Worm (Caenorhabditis elegans) whole organism, late embryonic: ENCODE data around the gene C16C8.11.

Source experiments
- C08G9.2 ChIP-seq: sonication (generic microtip); optimal IDR thresholded peaks from 2 replicates; lab custom pipeline; 2016; ENCODE audit warnings: mild to moderate bottlenecking, missing genetic modification characterization, moderate library complexity, missing compliant biosample characterization
- F13H6.1 ChIP-seq: sonication (generic microtip); optimal IDR thresholded peaks from 2 replicates; lab custom pipeline; 2016; ENCODE audit warnings: missing genetic modification characterization, missing compliant biosample characterization
- Y22D7AL.16 ChIP-seq: sonication (generic microtip); optimal IDR thresholded peaks from 2 replicates; lab custom pipeline; 2016; ENCODE audit warnings: missing genetic modification characterization, missing compliant biosample characterization
- ahr-1 ChIP-seq: sonication (generic microtip); optimal IDR thresholded peaks from 2 replicates; lab custom pipeline; 2016; ENCODE audit warnings: missing genetic modification characterization, missing compliant biosample characterization
- ceh-19 ChIP-seq: fragments of 200-800 bp; sonication (Bioruptor generic); optimal IDR thresholded peaks from 2 replicates; lab custom pipeline; 2018; ENCODE audit warnings: mild to moderate bottlenecking, missing genetic modification characterization, missing compliant biosample characterization
- ceh-2 ChIP-seq: sonication (generic microtip); optimal IDR thresholded peaks from 2 replicates; lab custom pipeline; 2016; ENCODE audit warnings: missing genotype, missing genetic modification characterization, missing compliant biosample characterization
- ceh-30 ChIP-seq: fragments of 150-350 bp; optimal IDR thresholded peaks from 2 replicates; lab custom pipeline; 2014; ENCODE audit warnings: missing biosample characterization, missing genetic modification characterization
- ceh-31 ChIP-seq: sonication (generic microtip); optimal IDR thresholded peaks from 2 replicates; lab custom pipeline; 2016; ENCODE audit warnings: missing genetic modification characterization, missing compliant biosample characterization
- ceh-34 ChIP-seq: sonication (generic microtip); optimal IDR thresholded peaks from 2 replicates; lab custom pipeline; 2016; ENCODE audit warnings: mild to moderate bottlenecking, missing genetic modification characterization, missing compliant biosample characterization
- ceh-9 ChIP-seq: sonication (generic microtip); optimal IDR thresholded peaks from 2 replicates; lab custom pipeline; 2016; ENCODE audit warnings: mild to moderate bottlenecking, missing genetic modification characterization, inconsistent platforms, missing compliant biosample characterization
- che-1 ChIP-seq: sonication (generic microtip); optimal IDR thresholded peaks from 2 replicates; lab custom pipeline; 2016; ENCODE audit warnings: mild to moderate bottlenecking, missing genetic modification characterization, missing compliant biosample characterization
- dve-1 ChIP-seq: sonication (generic microtip); optimal IDR thresholded peaks from 2 replicates; lab custom pipeline; 2017; ENCODE audit warnings: antibody characterized with exemption, mild to moderate bottlenecking, missing genetic modification characterization, missing compliant biosample characterization
- elt-2 ChIP-seq: sonication (generic microtip); optimal IDR thresholded peaks from 2 replicates; lab custom pipeline; 2016; ENCODE audit warnings: missing genetic modification reagents, missing genetic modification characterization, missing compliant biosample characterization
- ets-4 ChIP-seq: sonication (generic microtip); optimal IDR thresholded peaks from 2 replicates; lab custom pipeline; 2016; ENCODE audit warnings: missing genetic modification characterization, missing compliant biosample characterization
- fax-1 ChIP-seq: sonication (generic microtip); optimal IDR thresholded peaks from 2 replicates; lab custom pipeline; 2016; ENCODE audit warnings: missing genotype, missing genetic modification characterization, missing compliant biosample characterization
- fkh-10 ChIP-seq: fragments of 150-350 bp; optimal IDR thresholded peaks from 2 replicates; lab custom pipeline; 2014; ENCODE audit warnings: missing biosample characterization, missing genetic modification reagents, missing genetic modification characterization
- hlh-15 ChIP-seq: sonication (generic microtip); optimal IDR thresholded peaks from 2 replicates; lab custom pipeline; 2016; ENCODE audit warnings: missing genetic modification characterization, missing compliant biosample characterization
- hlh-6 ChIP-seq: sonication (generic microtip); optimal IDR thresholded peaks from 2 replicates; lab custom pipeline; 2016; ENCODE audit warnings: missing genotype, missing genetic modification characterization, missing compliant biosample characterization
- madf-2 ChIP-seq: sonication (generic microtip); optimal IDR thresholded peaks from 2 replicates; lab custom pipeline; 2017; ENCODE audit warnings: missing genetic modification characterization, missing compliant biosample characterization
- mec-3 ChIP-seq: sonication (generic microtip); optimal IDR thresholded peaks from 2 replicates; lab custom pipeline; 2016; ENCODE audit warnings: borderline replicate concordance, missing genetic modification characterization, missing compliant biosample characterization
- npax-4 ChIP-seq: sonication (generic microtip); optimal IDR thresholded peaks from 2 replicates; lab custom pipeline; 2016; ENCODE audit warnings: missing genetic modification characterization, missing compliant biosample characterization
- pag-3 ChIP-seq: sonication (generic microtip); optimal IDR thresholded peaks from 2 replicates; lab custom pipeline; 2016; ENCODE audit warnings: missing compliant biosample characterization, missing genetic modification characterization, borderline replicate concordance
- pat-9 ChIP-seq: fragments of 200-800 bp; sonication (Bioruptor generic); optimal IDR thresholded peaks from 2 replicates; lab custom pipeline; 2018; ENCODE audit warnings: mild to moderate bottlenecking, missing genetic modification characterization, moderate library complexity, missing compliant biosample characterization
- pqm-1 ChIP-seq: sonication (generic microtip); optimal IDR thresholded peaks from 2 replicates; lab custom pipeline; 2016; ENCODE audit warnings: missing genetic modification characterization, missing compliant biosample characterization
- pros-1 ChIP-seq: fragments of 150-350 bp; optimal IDR thresholded peaks from 2 replicates; lab custom pipeline; 2014; ENCODE audit warnings: missing biosample characterization, missing genetic modification reagents, missing genetic modification characterization
- ref-2 ChIP-seq: sonication (generic microtip); optimal IDR thresholded peaks from 2 replicates; lab custom pipeline; 2016; ENCODE audit warnings: missing genetic modification characterization, missing compliant biosample characterization
- rnt-1 ChIP-seq: sonication (generic microtip); optimal IDR thresholded peaks from 2 replicates; lab custom pipeline; 2016; ENCODE audit warnings: missing genetic modification characterization, missing compliant biosample characterization
- sox-4 ChIP-seq: sonication (generic microtip); optimal IDR thresholded peaks from 2 replicates; lab custom pipeline; 2017; ENCODE audit warnings: mild to moderate bottlenecking, missing genetic modification characterization, inconsistent platforms, missing compliant biosample characterization
- syd-9 ChIP-seq: sonication (generic microtip); optimal IDR thresholded peaks from 2 replicates; lab custom pipeline; 2016; ENCODE audit warnings: mild to moderate bottlenecking, missing genetic modification characterization, moderate library complexity, missing compliant biosample characterization
- unc-3 ChIP-seq, 2 experiments: fragments of 200-800 bp in 1 of 2; sonication (Bioruptor generic) in 1 of 2; sonication (generic microtip) in 1 of 2; conservative IDR thresholded peaks in 1 of 2; optimal IDR thresholded peaks in 1 of 2; 2 replicates each; pipeline versions ENCODE4 v1.3.6 to Lab custom; 2016 to 2022; ENCODE audit warnings: missing compliant biosample characterization in 2 of 2, missing genetic modification characterization in 2 of 2, missing genetic modification reagents in 1 of 2
- unc-42 ChIP-seq: sonication (generic microtip); optimal IDR thresholded peaks from 2 replicates; lab custom pipeline; 2016; ENCODE audit warnings: missing genotype, missing genetic modification characterization, missing compliant biosample characterization
- unc-86 ChIP-seq: sonication (generic microtip); optimal IDR thresholded peaks from 2 replicates; lab custom pipeline; 2016; ENCODE audit warnings: missing genetic modification characterization, missing compliant biosample characterization
- zip-5 ChIP-seq: sonication (generic microtip); optimal IDR thresholded peaks from 2 replicates; lab custom pipeline; 2016; ENCODE audit warnings: missing genetic modification characterization, missing compliant biosample characterization
- ztf-16 ChIP-seq: sonication (generic microtip); optimal IDR thresholded peaks from 2 replicates; lab custom pipeline; 2017; ENCODE audit warnings: missing genetic modification characterization, missing compliant biosample characterization

The C16C8.11 gene

ce11 chrII:3445285-3445806 lies 8.2 kb upstream of the C16C8.11 start, which contains the start of the genes C16C8.5 and C16C8.16:
Gene C16C8.5 (minus strand): TSS chrII:3445385.
Gene C16C8.16 (plus strand): TSS chrII:3445756.
- TF ChIP-seq dve-1 (tag; lab: Kevin White, UChicago) (no peak), Y22D7AL.16 (tag; lab: Kevin White, UChicago) (no peak), pag-3 (no peak), ztf-16 (tag; lab: Kevin White, UChicago) (no peak), ahr-1 (tag; lab: Kevin White, UChicago) (no peak), che-1 (tag; lab: Kevin White, UChicago) (no peak), fkh-10 (GFP tag; lab: Kevin White, UChicago) (no peak), unc-86 (tag; lab: Kevin White, UChicago) (no peak), unc-3 (GFP tag; conservative IDR thresholded peaks at IDR 0.05; lab: Robert Waterston, UW) (no peak), unc-3 (tag; optimal IDR thresholded peaks at IDR 0.05; lab: Kevin White, UChicago) (no peak), hlh-6 (tag; lab: Kevin White, UChicago) (no peak), pat-9 (no peak), ref-2 (tag; lab: Kevin White, UChicago) (no peak), ceh-2 (tag; lab: Kevin White, UChicago) (no peak), pqm-1 (tag; lab: Kevin White, UChicago) (no peak), syd-9 (tag; lab: Kevin White, UChicago) (no peak)

DNA sequence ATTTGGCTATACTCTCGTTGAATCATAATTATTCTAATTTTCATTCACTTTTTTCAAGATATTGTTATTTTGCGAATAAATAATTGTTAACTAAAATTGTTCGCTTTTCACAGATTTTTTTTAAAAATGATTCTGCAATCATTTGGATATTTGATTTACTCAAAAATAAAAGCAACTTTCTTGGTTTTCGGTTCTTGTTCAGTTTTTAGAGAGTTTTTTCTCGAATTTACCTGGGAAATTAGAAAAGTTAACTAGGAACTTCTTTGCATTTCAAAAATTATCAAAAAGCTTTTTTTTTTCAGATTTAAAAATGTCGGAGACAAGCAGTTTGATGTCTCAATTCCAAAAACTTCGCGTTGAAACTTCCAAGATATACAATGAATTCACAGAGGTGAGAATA lies 6.9 kb upstream of the C16C8.11 start, which contains the start of the genes C16C8.20 and gldi-6:
TSS of gene C16C8.20 (plus strand) at position 301 of the 400 bp plus-strand sequence.
TSS of gene gldi-6 (plus strand) at position 301 of the 400 bp plus-strand sequence.
- TF ChIP-seq elt-2 (tag; lab: Kevin White, UChicago) (no peak), ahr-1 (tag; lab: Kevin White, UChicago) (no peak), ceh-34 (no peak), pros-1 (tag; lab: Kevin White, UChicago) (no peak), ceh-30 (tag; lab: Kevin White, UChicago) (no peak), C08G9.2 (tag; lab: Kevin White, UChicago) (no peak), unc-42 (tag; lab: Kevin White, UChicago) (no peak), madf-2 (tag; lab: Kevin White, UChicago) (no peak), zip-5 (tag; lab: Kevin White, UChicago) (no peak), ceh-2 (tag; lab: Kevin White, UChicago) (no peak), dve-1 (tag; lab: Kevin White, UChicago) (no peak)

- TF ChIP-seq ceh-19 (GFP tag; lab: Kevin White, UChicago) (no peak), F13H6.1 (tag; lab: Kevin White, UChicago) (no peak), ceh-9 (tag; lab: Kevin White, UChicago) (no peak), pag-3 (no peak), mec-3 (no peak), ref-2 (tag; lab: Kevin White, UChicago) (no peak), ceh-2 (tag; lab: Kevin White, UChicago) (no peak), hlh-15 (no peak), unc-42 (tag; lab: Kevin White, UChicago) (no peak)
Measured at ce11 chrII:3447906-3448305, 5.6 kb upstream of the C16C8.11 start, which contains the start of gene C16C8.21. Gene C16C8.21 (plus strand): TSS chrII:3448206.

DNA sequence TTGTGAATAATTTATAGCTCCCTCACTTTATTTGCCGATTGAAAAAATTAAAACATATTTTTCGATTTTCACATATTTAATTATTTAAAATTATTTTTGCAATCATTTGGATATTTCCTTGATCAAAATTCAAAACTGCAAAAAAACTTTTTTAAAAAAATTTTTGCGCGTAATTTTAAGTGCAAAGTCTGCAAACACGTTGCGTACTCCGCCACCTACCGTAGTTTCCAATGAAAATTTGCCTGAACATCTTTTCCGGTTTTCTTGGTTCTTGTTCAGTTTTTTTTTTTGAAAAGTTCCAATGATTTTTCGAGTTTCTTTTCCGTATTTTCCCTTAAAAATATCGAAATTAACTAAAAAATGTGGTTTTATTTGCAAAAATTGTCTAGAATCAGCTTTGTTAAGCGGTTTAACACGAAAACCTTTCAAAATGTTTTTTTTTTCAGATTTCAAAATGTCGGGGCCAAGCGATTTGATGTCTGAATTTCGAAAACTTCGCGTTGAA lies 4.7 kb upstream of the C16C8.11 start, which contains the start of gene C16C8.25:
TSS of gene C16C8.25 (plus strand) at position 455 of the 505 bp plus-strand sequence.
- no peak for TF ChIP-seq sox-4 (tag; lab: Kevin White, UChicago)
- TF ChIP-seq ets-4 (tag; lab: Kevin White, UChicago), result no peak
- no peak for TF ChIP-seq ceh-31
- TF ChIP-seq npax-4 (tag; lab: Kevin White, UChicago), result no peak
- no peak for TF ChIP-seq fax-1 (tag; lab: Kevin White, UChicago)
- no peak for TF ChIP-seq unc-3 (GFP tag; conservative IDR thresholded peaks at IDR 0.05; lab: Robert Waterston, UW)
- no peak for TF ChIP-seq unc-3 (tag; optimal IDR thresholded peaks at IDR 0.05; lab: Kevin White, UChicago)
- TF ChIP-seq hlh-15, result no peak
- TF ChIP-seq rnt-1 (tag; lab: Kevin White, UChicago), result no peak
- no peak for TF ChIP-seq pros-1 (tag; lab: Kevin White, UChicago)
